Worm (Caenorhabditis elegans) whole organism, L2 larva: ENCODE results near the gene cox-17.

Experiments used
- C34F6.9 ChIP-seq: fragments of 150-350 bp; optimal IDR thresholded peaks from 2 replicates; lab custom pipeline; 2014; ENCODE audit warnings: missing biosample characterization, missing genetic modification characterization
- R02D3.7 ChIP-seq: fragments of 150-350 bp; optimal IDR thresholded peaks from 2 replicates; lab custom pipeline; 2014; ENCODE audit warnings: missing biosample characterization, missing genetic modification characterization
- Y55F3AM.14 ChIP-seq: fragments of 200-800 bp; sonication (Bioruptor generic); optimal IDR thresholded peaks from 2 replicates; lab custom pipeline; 2018; ENCODE audit warnings: mild to moderate bottlenecking, missing genetic modification characterization, missing compliant biosample characterization
- alr-1 ChIP-seq: fragments of 150-350 bp; optimal IDR thresholded peaks from 2 replicates; lab custom pipeline; 2014; ENCODE audit warnings: missing biosample characterization, missing genetic modification characterization
- aly-2 ChIP-seq: fragments of 150-350 bp; optimal IDR thresholded peaks from 2 replicates; lab custom pipeline; 2014; ENCODE audit warnings: missing biosample characterization, missing genetic modification characterization
- blmp-1 ChIP-seq: sonication (generic microtip); optimal IDR thresholded peaks from 2 replicates; lab custom pipeline; 2017; ENCODE audit warnings: missing genetic modification characterization, mild to moderate bottlenecking, missing compliant biosample characterization, antibody characterized with exemption, moderate library complexity; ENCODE audit not compliant: insufficient read depth
- ceh-82 ChIP-seq: fragments of 150-350 bp; optimal IDR thresholded peaks from 2 replicates; lab custom pipeline; 2014; ENCODE audit warnings: missing biosample characterization, missing genetic modification characterization
- egl-27 ChIP-seq: sonication (generic microtip); optimal IDR thresholded peaks from 3 replicates; lab custom pipeline; 2017; ENCODE audit warnings: missing biosample characterization, missing genetic modification reagents, missing genetic modification characterization
- elt-3 ChIP-seq: sonication (generic microtip); optimal IDR thresholded peaks from 2 replicates; lab custom pipeline; 2017; ENCODE audit warnings: missing biosample characterization, missing genetic modification characterization
- fos-1 ChIP-seq: fragments of 150-350 bp; optimal IDR thresholded peaks from 2 replicates; lab custom pipeline; 2014; ENCODE audit warnings: missing biosample characterization, missing genetic modification characterization
- gmeb-1 ChIP-seq: fragments of 150-350 bp; optimal IDR thresholded peaks from 2 replicates; lab custom pipeline; 2014; ENCODE audit warnings: missing biosample characterization, missing genetic modification characterization
- lin-13 ChIP-seq: fragments of 150-350 bp; optimal IDR thresholded peaks from 2 replicates; lab custom pipeline; 2014; ENCODE audit warnings: missing biosample characterization, missing genetic modification reagents, missing genetic modification characterization
- mab-5 ChIP-seq: fragments of 150-350 bp; optimal IDR thresholded peaks from 2 replicates; lab custom pipeline; 2014; ENCODE audit warnings: missing biosample characterization, missing genetic modification characterization
- mbf-1 ChIP-seq: sonication (generic microtip); optimal IDR thresholded peaks from 2 replicates; lab custom pipeline; 2017; ENCODE audit warnings: missing biosample characterization, missing genetic modification characterization
- nhr-10 ChIP-seq: sonication (generic microtip); optimal IDR thresholded peaks from 2 replicates; lab custom pipeline; 2017; ENCODE audit warnings: missing biosample characterization, missing genetic modification characterization
- nhr-11 ChIP-seq: fragments of 150-350 bp; optimal IDR thresholded peaks from 2 replicates; lab custom pipeline; 2014; ENCODE audit warnings: missing biosample characterization, missing genetic modification characterization
- nhr-12 ChIP-seq: fragments of 150-350 bp; optimal IDR thresholded peaks from 2 replicates; lab custom pipeline; 2014; ENCODE audit warnings: missing biosample characterization, missing genetic modification characterization
- nhr-21 ChIP-seq: fragments of 150-350 bp; optimal IDR thresholded peaks from 2 replicates; lab custom pipeline; 2014; ENCODE audit warnings: missing biosample characterization, missing genetic modification characterization
- nhr-237 ChIP-seq: fragments of 150-350 bp; optimal IDR thresholded peaks from 2 replicates; lab custom pipeline; 2014; ENCODE audit warnings: missing biosample characterization, missing genetic modification characterization
- nhr-25 ChIP-seq: fragments of 150-350 bp; sonication (generic microtip); optimal IDR thresholded peaks from 3 replicates; lab custom pipeline; 2014; ENCODE audit warnings: missing biosample characterization, missing genetic modification characterization
- nhr-6 ChIP-seq: fragments of 150-350 bp; optimal IDR thresholded peaks from 2 replicates; lab custom pipeline; 2014; ENCODE audit warnings: missing biosample characterization, missing genetic modification characterization
- nhr-77 ChIP-seq: fragments of 150-350 bp; optimal IDR thresholded peaks from 2 replicates; lab custom pipeline; 2014; ENCODE audit warnings: missing biosample characterization, missing genetic modification characterization
- peb-1 ChIP-seq: fragments of 150-350 bp; optimal IDR thresholded peaks from 2 replicates; lab custom pipeline; 2014; ENCODE audit warnings: missing biosample characterization, missing genetic modification characterization
- sem-4 ChIP-seq: fragments of 150-350 bp; optimal IDR thresholded peaks from 2 replicates; lab custom pipeline; 2014; ENCODE audit warnings: missing biosample characterization, missing genetic modification reagents, missing genetic modification characterization
- skn-1 ChIP-seq: sonication (generic microtip); optimal IDR thresholded peaks from 2 replicates; lab custom pipeline; 2017; ENCODE audit warnings: missing biosample characterization, missing genetic modification characterization
- sma-3 ChIP-seq: sonication (generic microtip); optimal IDR thresholded peaks from 2 replicates; lab custom pipeline; 2016; ENCODE audit warnings: missing genetic modification reagents, missing genetic modification characterization, missing compliant biosample characterization
- sma-9 ChIP-seq, 2 experiments: fragments of 150-350 bp in 1 of 2; sonication (generic microtip) in 1 of 2; optimal IDR thresholded peaks; 2 replicates each; lab custom pipeline; 2014 to 2016; ENCODE audit warnings: missing genetic modification characterization in 2 of 2, mild to moderate bottlenecking in 1 of 2, missing biosample characterization in 1 of 2, missing compliant biosample characterization in 1 of 2, missing genetic modification reagents in 1 of 2, moderate library complexity in 1 of 2
- snpc-4 ChIP-seq: fragments of 150-350 bp; optimal IDR thresholded peaks from 2 replicates; lab custom pipeline; 2014; ENCODE audit warnings: missing biosample characterization, missing genetic modification characterization
- unc-62 ChIP-seq: fragments of 150-350 bp; optimal IDR thresholded peaks from 2 replicates; lab custom pipeline; 2014; ENCODE audit warnings: missing biosample characterization, missing genetic modification reagents, missing genetic modification characterization
- zag-1 ChIP-seq: fragments of 150-350 bp; optimal IDR thresholded peaks from 2 replicates; lab custom pipeline; 2014; ENCODE audit warnings: missing biosample characterization, missing genetic modification characterization
- ztf-1 ChIP-seq: fragments of 200-800 bp; sonication (Bioruptor generic); conservative IDR thresholded peaks from 2 replicates; pipeline ENCODE4 v1.3.6; 2022; ENCODE audit warnings: missing genetic modification characterization, missing compliant biosample characterization
- ztf-11 ChIP-seq: sonication (generic microtip); optimal IDR thresholded peaks from 2 replicates; lab custom pipeline; 2017; ENCODE audit warnings: missing biosample characterization, missing genetic modification characterization
- ztf-4 ChIP-seq: fragments of 150-350 bp; optimal IDR thresholded peaks from 2 replicates; lab custom pipeline; 2014; ENCODE audit warnings: missing biosample characterization, missing genetic modification characterization

Gene cox-17

DNA sequence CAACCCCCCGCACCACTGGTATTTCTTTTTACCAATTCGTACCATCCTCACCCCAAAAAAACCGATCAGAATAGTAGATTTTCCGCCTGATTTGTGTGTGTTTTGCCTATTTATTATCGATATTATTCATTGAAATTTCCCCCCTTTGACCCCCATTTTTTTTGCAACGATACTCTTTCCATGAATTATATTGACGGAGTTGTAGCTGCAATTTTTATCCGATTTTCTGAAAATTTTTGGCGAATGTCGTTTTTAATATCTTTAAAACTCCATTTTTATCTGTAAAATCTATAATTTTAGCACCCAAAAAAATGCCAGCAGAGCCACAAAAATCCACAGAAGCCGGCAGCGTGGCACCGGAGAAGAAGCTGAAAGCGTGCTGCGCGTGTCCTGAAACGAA, at the start of gene cox-17:
Gene cox-17 (plus strand): TSS at position 301 of the 400 bp plus-strand sequence.
- TF ChIP-seq fos-1 (no peak), zag-1 (no peak), Y55F3AM.14 (no peak), snpc-4 (tag; lab: Kevin White, UChicago) (no peak), sem-4 (tag; lab: Kevin White, UChicago) (no peak), nhr-77 (tag; lab: Kevin White, UChicago) (no peak), elt-3 (tag; lab: Kevin White, UChicago) (no peak), ztf-1 (GFP tag; lab: Robert Waterston, UW) (no peak), nhr-10 (tag; lab: Kevin White, UChicago) (no peak), aly-2 (tag; lab: Kevin White, UChicago) (no peak), mbf-1 (tag; lab: Kevin White, UChicago) (no peak), nhr-21 (no peak), ztf-11 (tag; lab: Kevin White, UChicago) (no peak), ceh-82 (tag; lab: Kevin White, UChicago) (no peak), lin-13 (GFP tag; lab: Kevin White, UChicago) (no peak), gmeb-1 (tag; lab: Kevin White, UChicago) (no peak), nhr-237 (tag; lab: Kevin White, UChicago) (no peak), ztf-4 (tag; lab: Kevin White, UChicago) (no peak)

ce11 chrIII:143121-143520, 47.7 kb upstream of the cox-17 start, which contains the start of gene fbxb-82:
Gene fbxb-82 (minus strand): TSS chrIII:143221.
- TF ChIP-seq sem-4 (tag; lab: Kevin White, UChicago) (no peak), sma-9 (GFP tag; optimal IDR thresholded peaks at IDR 0.05; lab: Kevin White, UChicago) (no peak), sma-9 (tag; optimal IDR thresholded peaks at IDR 0.05; lab: Kevin White, UChicago) (no peak), nhr-6 (tag; lab: Kevin White, UChicago) (no peak), nhr-10 (tag; lab: Kevin White, UChicago) (no peak), aly-2 (tag; lab: Kevin White, UChicago) (no peak), C34F6.9 (tag; lab: Kevin White, UChicago) (no peak), ztf-4 (tag; lab: Kevin White, UChicago) (no peak), gmeb-1 (tag; lab: Kevin White, UChicago) (no peak), nhr-12 (tag; lab: Kevin White, UChicago) (no peak), Y55F3AM.14 (no peak), nhr-21 (no peak), R02D3.7 (no peak), ztf-1 (GFP tag; lab: Robert Waterston, UW) (no peak), ztf-11 (tag; lab: Kevin White, UChicago) (no peak), blmp-1 (tag; lab: Kevin White, UChicago) (no peak), unc-62 (GFP tag; lab: Kevin White, UChicago) (no peak), nhr-237 (tag; lab: Kevin White, UChicago) (no peak)

DNA sequence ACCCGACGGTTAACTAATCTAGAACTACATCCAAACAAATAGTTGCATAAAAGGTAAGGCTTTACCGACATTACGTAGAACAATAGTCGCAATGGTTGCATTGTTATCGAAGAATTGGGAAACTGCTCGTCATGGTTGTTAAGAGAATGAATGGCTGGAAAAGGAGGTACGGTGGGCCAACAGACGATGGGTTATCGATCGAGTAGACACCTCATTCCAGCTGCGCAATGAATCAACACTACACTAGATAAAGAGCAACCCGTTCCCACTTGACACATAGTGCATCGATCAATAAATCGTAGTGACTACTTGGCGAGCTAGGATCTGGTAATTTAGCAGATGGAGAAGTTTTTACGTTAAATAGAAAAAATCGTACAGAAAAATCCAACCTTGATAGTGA, 45.7 kb upstream of the cox-17 start, which contains the start of the genes T17A3.12 and fbxb-83:
Gene T17A3.12 (minus strand): TSS at position 101 of the 400 bp plus-strand sequence.
Gene fbxb-83 (minus strand): TSS at position 134 of the 400 bp plus-strand sequence.
- no peak for TF ChIP-seq egl-27
- TF ChIP-seq sma-9 (GFP tag; optimal IDR thresholded peaks at IDR 0.05; lab: Kevin White, UChicago): no peak
- TF ChIP-seq sma-9 (tag; optimal IDR thresholded peaks at IDR 0.05; lab: Kevin White, UChicago): no peak

DNA sequence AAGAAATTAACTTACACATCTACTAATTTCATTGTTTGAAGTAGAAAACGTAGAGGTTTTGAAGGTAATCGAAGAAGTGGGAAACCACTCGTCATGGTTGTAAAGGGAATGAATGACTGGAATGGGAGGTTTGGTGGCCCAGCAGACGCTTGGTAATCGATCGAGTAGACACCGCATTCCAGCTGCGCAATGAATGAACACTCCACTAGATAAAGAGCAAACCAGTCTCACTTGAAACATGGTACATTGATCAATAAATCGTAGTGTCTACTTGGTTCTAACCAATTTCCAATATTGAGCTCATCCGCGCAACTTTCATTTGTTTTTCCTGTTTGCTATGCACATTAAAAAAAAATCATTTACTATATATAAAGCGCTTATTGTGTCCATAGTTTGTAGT, 44.4 kb upstream of the cox-17 start, which contains the start of gene fbxb-84:
Gene fbxb-84 (minus strand): TSS at position 101 of the 400 bp plus-strand sequence.
- TF ChIP-seq nhr-25 (tag; lab: Kevin White, UChicago) (no peak), nhr-12 (tag; lab: Kevin White, UChicago) (no peak), lin-13 (GFP tag; lab: Kevin White, UChicago) (no peak), sma-9 (GFP tag; optimal IDR thresholded peaks at IDR 0.05; lab: Kevin White, UChicago) (no peak), sma-9 (tag; optimal IDR thresholded peaks at IDR 0.05; lab: Kevin White, UChicago) (no peak), gmeb-1 (tag; lab: Kevin White, UChicago) (no peak), mab-5 (no peak), alr-1 (tag; lab: Kevin White, UChicago) (no peak), peb-1 (tag; lab: Kevin White, UChicago) (no peak), ceh-82 (tag; lab: Kevin White, UChicago) (no peak), Y55F3AM.14 (no peak), sma-3 (GFP tag; lab: Kevin White, UChicago) (no peak), unc-62 (GFP tag; lab: Kevin White, UChicago) (no peak), ztf-11 (tag; lab: Kevin White, UChicago) (no peak), nhr-11 (tag; lab: Kevin White, UChicago) (no peak), sem-4 (tag; lab: Kevin White, UChicago) (no peak), nhr-10 (tag; lab: Kevin White, UChicago) (no peak), zag-1 (no peak), skn-1 (tag; lab: Kevin White, UChicago) (no peak), elt-3 (tag; lab: Kevin White, UChicago) (no peak), R02D3.7 (no peak)
- TF ChIP-seq, all 48 proteins: peak for 0
